Worm (Caenorhabditis elegans) whole organism, L4 larva: ENCODE data around the gene ima-1.

Experiments
- D1046.2 ChIP-seq: fragments of 200-800 bp; sonication (Bioruptor generic); IDR thresholded peaks from 2 replicates; pipeline ENCODE4 v1.3.6; 2022; ENCODE audit warnings: missing genetic modification characterization, missing compliant biosample characterization
- F26F4.8 ChIP-seq: fragments of 200-800 bp; sonication (Bioruptor generic); conservative IDR thresholded peaks from 2 replicates; pipeline ENCODE4 v1.3.6; 2022; ENCODE audit warnings: missing genetic modification characterization, missing compliant biosample characterization
- F37D6.2 ChIP-seq: sonication (generic microtip); optimal IDR thresholded peaks from 2 replicates; lab custom pipeline; 2016; ENCODE audit warnings: mild to moderate bottlenecking, missing genetic modification characterization, missing compliant biosample characterization
- F49E8.2 ChIP-seq: sonication (generic microtip); optimal IDR thresholded peaks from 2 replicates; lab custom pipeline; 2016; ENCODE audit warnings: missing compliant biosample characterization, mild to moderate bottlenecking, missing genetic modification characterization, borderline replicate concordance
- R02D3.7 ChIP-seq: fragments of 150-350 bp; sonication (generic microtip); optimal IDR thresholded peaks from 3 replicates; lab custom pipeline; 2014; ENCODE audit warnings: missing biosample characterization, missing genetic modification characterization
- T20F7.1 ChIP-seq: fragments of 200-800 bp; sonication (Bioruptor generic); optimal IDR thresholded peaks from 2 replicates; lab custom pipeline; 2018; ENCODE audit warnings: mild to moderate bottlenecking, missing genetic modification characterization, missing compliant biosample characterization
- T26A8.4 ChIP-seq: fragments of 200-800 bp; sonication (Bioruptor generic); IDR thresholded peaks from 2 replicates; pipeline ENCODE4 v1.3.6; 2022; ENCODE audit warnings: missing genetic modification characterization, missing compliant biosample characterization
- Y48G9A.11 ChIP-seq: fragments of 200-800 bp; sonication (Bioruptor generic); IDR thresholded peaks from 2 replicates; pipeline ENCODE4 v1.3.6; 2022; ENCODE audit warnings: missing genetic modification reagents, missing genetic modification characterization, missing compliant biosample characterization
- ZK337.2 ChIP-seq: fragments of 200-800 bp; sonication (Bioruptor generic); IDR thresholded peaks from 2 replicates; pipeline ENCODE4 v1.3.6; 2022; ENCODE audit warnings: missing genetic modification reagents, missing genetic modification characterization, missing compliant biosample characterization
- ZK546.5 ChIP-seq, 2 experiments: sonication (generic microtip); optimal IDR thresholded peaks; 2 replicates each; lab custom pipeline; 2017; ENCODE audit warnings: missing biosample characterization in 2 of 2, missing genetic modification characterization in 2 of 2
- aha-1 ChIP-seq: fragments of 150-350 bp; peaks from one replicate; lab custom pipeline; 2014; ENCODE audit warnings: missing biosample characterization, missing genetic modification characterization
- arid-1 ChIP-seq: fragments of 200-800 bp; sonication (Bioruptor generic); conservative IDR thresholded peaks from 2 replicates; pipeline ENCODE4 v1.3.6; 2022; ENCODE audit warnings: missing genetic modification reagents, missing genetic modification characterization, missing compliant biosample characterization
- ceh-20 ChIP-seq: fragments of 200-800 bp; sonication (Bioruptor generic); IDR thresholded peaks from 2 replicates; pipeline ENCODE4 v1.3.6; 2022; ENCODE audit warnings: missing genetic modification reagents, missing genetic modification characterization, missing compliant biosample characterization
- ceh-82 ChIP-seq: sonication (generic microtip); optimal IDR thresholded peaks from 2 replicates; lab custom pipeline; 2017; ENCODE audit warnings: missing biosample characterization, missing genetic modification characterization
- ces-1 ChIP-seq: fragments of 150-350 bp; sonication (generic microtip); optimal IDR thresholded peaks from 4 replicates; lab custom pipeline; 2014; ENCODE audit warnings: missing biosample characterization, missing genetic modification reagents, missing genetic modification characterization
- cey-2 ChIP-seq: sonication (generic microtip); optimal IDR thresholded peaks from 3 replicates; lab custom pipeline; 2017; ENCODE audit warnings: missing genetic modification characterization, mild to moderate bottlenecking, missing compliant biosample characterization, antibody characterized with exemption, borderline replicate concordance; ENCODE audit not compliant: insufficient read depth
- daf-19 ChIP-seq: fragments of 200-800 bp; sonication (Bioruptor generic); conservative IDR thresholded peaks from 2 replicates; pipeline ENCODE4 v1.3.6; 2022; ENCODE audit warnings: missing genetic modification characterization, missing compliant biosample characterization
- dve-1 ChIP-seq: sonication (generic microtip); optimal IDR thresholded peaks from 2 replicates; lab custom pipeline; 2017; ENCODE audit warnings: antibody characterized with exemption, mild to moderate bottlenecking, missing genetic modification characterization, missing compliant biosample characterization; ENCODE audit not compliant: insufficient read depth
- hif-1 ChIP-seq, 2 experiments: sonication (generic microtip); optimal IDR thresholded peaks; 2 replicates each; lab custom pipeline; 2016 to 2017; ENCODE audit warnings: missing compliant biosample characterization in 2 of 2, missing genetic modification characterization in 2 of 2, missing genetic modification reagents in 2 of 2, missing genotype in 2 of 2, mild to moderate bottlenecking in 1 of 2
- hlh-30 ChIP-seq: sonication (generic microtip); optimal IDR thresholded peaks from 2 replicates; lab custom pipeline; 2017; ENCODE audit warnings: antibody characterized with exemption, mild to moderate bottlenecking, missing genetic modification characterization, missing compliant biosample characterization; ENCODE audit not compliant: insufficient read depth
- jun-1 ChIP-seq: fragments of 150-350 bp; optimal IDR thresholded peaks from 2 replicates; lab custom pipeline; 2014; ENCODE audit warnings: missing biosample characterization, missing genetic modification reagents, missing genetic modification characterization
- lin-15B ChIP-seq: fragments of 150-350 bp; sonication (generic microtip); optimal IDR thresholded peaks from 3 replicates; lab custom pipeline; 2014; ENCODE audit warnings: missing biosample characterization, missing genetic modification characterization
- lin-38 ChIP-seq: fragments of 200-800 bp; sonication (Bioruptor generic); IDR thresholded peaks from 2 replicates; pipeline ENCODE4 v1.3.6; 2022; ENCODE audit warnings: missing genetic modification reagents, missing genetic modification characterization, missing compliant biosample characterization
- lsy-2 ChIP-seq, 2 experiments: fragments of 150-350 bp in 1 of 2; sonication (generic microtip) in 1 of 2; optimal IDR thresholded peaks; 2 replicates each; lab custom pipeline; 2014 to 2017; ENCODE audit warnings: missing biosample characterization in 2 of 2, missing genetic modification characterization in 2 of 2
- madf-9 ChIP-seq: fragments of 200-800 bp; sonication (Bioruptor generic); conservative IDR thresholded peaks from 2 replicates; pipeline ENCODE4 v1.3.6; 2022; ENCODE audit warnings: missing genetic modification reagents, missing genetic modification characterization, missing compliant biosample characterization
- mxl-2 ChIP-seq: fragments of 200-800 bp; sonication (Bioruptor generic); conservative IDR thresholded peaks from 2 replicates; pipeline ENCODE4 v1.3.6; 2022; ENCODE audit warnings: missing genetic modification reagents, missing genetic modification characterization, missing compliant biosample characterization
- nhr-102 ChIP-seq: sonication (generic microtip); optimal IDR thresholded peaks from 2 replicates; lab custom pipeline; 2016; ENCODE audit warnings: mild to moderate bottlenecking, missing genetic modification characterization, moderate library complexity, missing compliant biosample characterization
- nhr-11 ChIP-seq: fragments of 150-350 bp; optimal IDR thresholded peaks from 2 replicates; lab custom pipeline; 2014; ENCODE audit warnings: missing biosample characterization, missing genetic modification characterization
- nhr-111 ChIP-seq: fragments of 200-800 bp; sonication (Bioruptor generic); optimal IDR thresholded peaks from 2 replicates; lab custom pipeline; 2018; ENCODE audit warnings: mild to moderate bottlenecking, missing genetic modification characterization, missing compliant biosample characterization
- nhr-25 ChIP-seq: sonication (generic microtip); optimal IDR thresholded peaks from 2 replicates; lab custom pipeline; 2017; ENCODE audit warnings: missing genetic modification characterization, mild to moderate bottlenecking, missing compliant biosample characterization, antibody characterized with exemption, moderate library complexity, borderline replicate concordance; ENCODE audit not compliant: insufficient read depth
- nhr-28 ChIP-seq: fragments of 150-350 bp; optimal IDR thresholded peaks from 2 replicates; lab custom pipeline; 2014; ENCODE audit warnings: missing biosample characterization, missing genetic modification characterization
- nhr-42 ChIP-seq: fragments of 200-800 bp; sonication (Bioruptor generic); IDR thresholded peaks from 2 replicates; pipeline ENCODE4 v1.3.6; 2022; ENCODE audit warnings: missing genetic modification characterization, missing compliant biosample characterization
- nhr-48 ChIP-seq: sonication (generic microtip); optimal IDR thresholded peaks from 2 replicates; lab custom pipeline; 2016; ENCODE audit warnings: mild to moderate bottlenecking, missing genetic modification characterization, missing compliant biosample characterization
- pha-4 ChIP-seq, 2 experiments: fragments of 150-350 bp in 1 of 2; fragments of 200-800 bp in 1 of 2; sonication (Bioruptor generic) in 1 of 2; IDR thresholded peaks in 1 of 2; optimal IDR thresholded peaks in 1 of 2; 2 replicates each; pipeline versions ENCODE4 v1.3.6 to Lab custom; 2014 to 2022; ENCODE audit warnings: missing genetic modification characterization in 2 of 2, missing genetic modification reagents in 2 of 2, missing biosample characterization in 1 of 2, missing compliant biosample characterization in 1 of 2
- pqm-1 ChIP-seq: sonication (generic microtip); optimal IDR thresholded peaks from 2 replicates; lab custom pipeline; 2017; ENCODE audit warnings: missing biosample characterization, missing genetic modification characterization
- rbr-2 ChIP-seq: sonication (generic microtip); optimal IDR thresholded peaks from 2 replicates; lab custom pipeline; 2016; ENCODE audit warnings: missing genotype, missing genetic modification characterization, missing compliant biosample characterization
- snpc-4 ChIP-seq: fragments of 150-350 bp; optimal IDR thresholded peaks from 2 replicates; lab custom pipeline; 2014; ENCODE audit warnings: missing biosample characterization, missing genetic modification characterization
- tag-97 ChIP-seq: fragments of 200-800 bp; sonication (Bioruptor generic); IDR thresholded peaks from 2 replicates; pipeline ENCODE4 v1.3.6; 2022; ENCODE audit warnings: missing genetic modification characterization, missing compliant biosample characterization
- unc-62 ChIP-seq, 3 experiments: fragments of 150-350 bp in 1 of 3; sonication (generic microtip); optimal IDR thresholded peaks in 2 of 3; peaks in 1 of 3; 1 replicate in 1 of 3; 2 replicates in 2 of 3; lab custom pipeline; 2014 to 2017; ENCODE audit warnings: missing biosample characterization in 3 of 3, missing genetic modification characterization in 3 of 3, missing genetic modification reagents in 3 of 3, missing genotype in 1 of 3
- zip-11 ChIP-seq: fragments of 200-800 bp; sonication (Bioruptor generic); IDR thresholded peaks from 2 replicates; pipeline ENCODE4 v1.3.6; 2022; ENCODE audit warnings: missing genetic modification characterization, missing compliant biosample characterization
- zip-2 ChIP-seq: fragments of 150-350 bp; optimal IDR thresholded peaks from 2 replicates; lab custom pipeline; 2014; ENCODE audit warnings: missing biosample characterization, missing genetic modification characterization
- ztf-11 ChIP-seq: fragments of 150-350 bp; optimal IDR thresholded peaks from 2 replicates; lab custom pipeline; 2014; ENCODE audit warnings: missing biosample characterization, missing genetic modification characterization
- ztf-7 ChIP-seq: fragments of 150-350 bp; optimal IDR thresholded peaks from 2 replicates; lab custom pipeline; 2014; ENCODE audit warnings: missing biosample characterization, missing genetic modification characterization

The ima-1 gene

DNA sequence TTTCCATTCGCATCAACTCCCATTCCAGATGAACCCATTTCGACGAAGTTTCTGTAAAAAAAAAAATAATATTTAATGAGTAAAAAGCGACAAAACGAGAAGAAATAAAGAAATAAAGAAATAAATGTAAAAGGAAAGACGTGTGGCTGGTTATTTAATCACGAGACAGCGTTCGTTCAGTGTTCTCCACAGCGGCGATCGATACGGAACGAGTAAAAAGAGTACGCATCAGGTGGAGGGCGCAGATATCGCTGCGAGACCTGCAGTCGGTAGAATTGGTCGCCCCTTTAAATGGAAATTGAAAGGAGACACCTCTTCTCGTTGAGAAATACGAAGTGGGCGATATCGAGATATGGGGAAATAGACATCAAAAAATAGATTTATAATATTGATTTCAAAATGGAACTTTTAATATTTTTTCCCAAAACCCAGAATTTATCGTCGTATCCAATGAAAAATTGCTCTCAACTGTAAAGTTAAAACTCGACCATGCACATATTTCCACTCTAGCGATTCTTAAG is 10.8 kb upstream of the ima-1 start, which contains the start of gene pqn-70 (continued):
- TF ChIP-seq unc-62 (GFP tag; optimal IDR thresholded peaks at IDR 0.05 in 1 of 2; lab: Kevin White, UChicago) (peak in 1 of 2 experiments; percentile 2), unc-62 (tag; optimal IDR thresholded peaks at IDR 0.05; lab: Kevin White, UChicago) (no peak), tag-97 (GFP tag; lab: Robert Waterston, UW) (no peak), jun-1 (peak; percentile 11), hif-1 (tag; optimal IDR thresholded peaks at IDR 0.05; lab: Kevin White, UChicago) (peak in 1 of 2 experiments; percentile 81), nhr-42 (GFP tag; lab: Robert Waterston, UW) (no peak), T20F7.1 (GFP tag; lab: Kevin White, UChicago) (peak; percentile 60), lin-15B (tag; lab: Kevin White, UChicago) (no peak), ztf-11 (no peak), nhr-28 (tag; lab: Kevin White, UChicago) (peak; percentile 83), ces-1 (GFP tag; lab: Kevin White, UChicago) (peak; percentile 35)
- TF ChIP-seq, all 104 proteins: peak for 43

DNA sequence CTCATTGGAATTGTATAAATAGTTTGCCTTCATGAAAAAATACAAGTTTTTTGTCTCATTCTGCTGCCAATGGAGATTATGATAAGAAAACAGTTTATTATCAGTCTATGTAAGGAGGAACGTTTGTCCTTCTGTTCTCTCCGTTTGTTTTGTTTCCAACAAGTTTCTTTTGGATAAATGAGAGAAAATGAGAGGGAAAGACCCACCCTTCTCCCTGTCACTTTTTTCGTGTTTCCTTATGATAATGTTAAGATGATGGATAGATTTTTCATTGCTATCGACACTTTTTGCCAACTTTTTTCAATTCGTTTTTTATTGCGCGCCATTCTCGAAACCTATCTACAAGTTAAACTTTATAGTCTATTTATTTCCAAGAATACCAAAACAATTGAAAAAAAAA is 8.3 kb upstream of the ima-1 start:
- peak; percentile 39 for TF ChIP-seq nhr-28 (tag; lab: Kevin White, UChicago)
- TF ChIP-seq snpc-4 (tag; lab: Kevin White, UChicago): no peak
- TF ChIP-seq ceh-20 (GFP tag; lab: Robert Waterston, UW): 0 out of 2 replicates have a peak, but pooled peaks have one; percentile 13

DNA sequence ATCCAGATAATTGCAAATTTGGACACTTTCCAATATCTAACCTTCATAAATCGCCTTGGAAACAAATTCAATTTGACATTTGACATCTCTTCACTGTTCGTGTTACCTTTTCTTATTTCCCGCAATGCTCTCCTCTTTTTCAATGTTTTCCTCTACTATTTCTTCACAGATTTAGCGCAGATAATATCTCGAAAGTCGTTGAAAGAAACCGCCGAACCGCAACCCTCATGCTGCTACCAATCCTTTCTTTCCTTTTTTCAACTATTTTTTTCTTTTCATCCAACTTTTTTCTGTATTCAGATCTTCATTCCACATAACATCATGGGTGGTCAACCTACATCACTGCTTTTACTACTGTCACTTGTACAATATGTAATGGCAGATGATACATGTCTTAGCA is 5.1 kb upstream of the ima-1 start, which contains the start of gene T19B10.5:
TSS of gene T19B10.5 (plus strand) at position 301 of the 400 bp plus-strand sequence.
- TF ChIP-seq nhr-11 (no peak), dve-1 (tag; lab: Kevin White, UChicago) (no peak), snpc-4 (tag; lab: Kevin White, UChicago) (no peak), ZK337.2 (GFP tag; lab: Robert Waterston, UW) (no peak), madf-9 (GFP tag; lab: Robert Waterston, UW) (no peak), aha-1 (peak; percentile 83)

DNA sequence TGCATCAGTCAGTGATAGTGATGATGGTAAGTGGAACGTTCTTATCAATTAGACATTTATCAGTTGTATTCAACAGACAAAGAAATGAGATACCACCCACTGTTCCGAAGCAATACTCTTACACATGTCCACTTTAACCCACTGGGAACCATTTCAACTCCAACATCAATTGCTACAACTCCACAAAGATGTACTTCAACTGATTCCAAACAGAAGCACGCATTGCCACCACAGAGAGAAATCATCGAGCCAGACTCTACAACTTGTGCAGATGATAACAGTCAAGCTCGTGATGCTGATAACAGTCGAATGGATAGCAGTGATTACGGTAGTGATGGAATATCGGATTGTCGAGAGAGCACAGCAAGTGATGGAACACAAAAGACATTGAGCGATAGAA is 3.6 kb upstream of the ima-1 start:
- no peak for TF ChIP-seq F49E8.2 (tag; lab: Kevin White, UChicago)
- no peak for TF ChIP-seq ces-1 (GFP tag; lab: Kevin White, UChicago)
- peak; percentile 27 for TF ChIP-seq nhr-28 (tag; lab: Kevin White, UChicago)
- TF ChIP-seq zip-11 (GFP tag; lab: Robert Waterston, UW): no peak
- no peak for TF ChIP-seq F37D6.2 (tag; lab: Kevin White, UChicago)
- no peak for TF ChIP-seq ztf-7 (tag; lab: Kevin White, UChicago)
- no peak for TF ChIP-seq mxl-2 (GFP tag; lab: Robert Waterston, UW)
- TF ChIP-seq D1046.2 (GFP tag; lab: Robert Waterston, UW): no peak
- no peak for TF ChIP-seq lin-38 (GFP tag; lab: Robert Waterston, UW)
- TF ChIP-seq F26F4.8 (GFP tag; lab: Robert Waterston, UW): no peak
- TF ChIP-seq R02D3.7 (tag; lab: Kevin White, UChicago): no peak
- TF ChIP-seq zip-2 (tag; lab: Kevin White, UChicago): no peak
- peak in 1 of 2 experiments; percentile 12 for TF ChIP-seq lsy-2 (tag; optimal IDR thresholded peaks at IDR 0.05; lab: Kevin White, UChicago)
- TF ChIP-seq daf-19 (GFP tag; lab: Robert Waterston, UW): no peak
- peak; percentile 19 for TF ChIP-seq nhr-48 (tag; lab: Kevin White, UChicago)
- TF ChIP-seq ceh-82 (tag; lab: Kevin White, UChicago): no peak
- no peak for TF ChIP-seq cey-2 (tag; lab: Kevin White, UChicago)
- TF ChIP-seq jun-1: no peak
- no peak for TF ChIP-seq nhr-25 (tag; lab: Kevin White, UChicago)
- no peak for TF ChIP-seq ztf-11
- no peak for TF ChIP-seq arid-1 (GFP tag; lab: Robert Waterston, UW)
- peak; percentile 24 for TF ChIP-seq nhr-102 (tag; lab: Kevin White, UChicago)
- no peak for TF ChIP-seq nhr-111 (GFP tag; lab: Kevin White, UChicago)
- peak; percentile 91 for TF ChIP-seq pqm-1
- TF ChIP-seq rbr-2 (tag; lab: Kevin White, UChicago): no peak
- no peak for TF ChIP-seq pha-4 (GFP tag; IDR thresholded peaks at IDR 0.05; lab: Robert Waterston, UW)
- no peak for TF ChIP-seq pha-4 (tag; optimal IDR thresholded peaks at IDR 0.05; lab: Kevin White, UChicago)
- TF ChIP-seq aha-1: peak; percentile 5
- TF ChIP-seq hlh-30 (tag; lab: Kevin White, UChicago): no peak
- no peak for TF ChIP-seq T26A8.4 (GFP tag; lab: Robert Waterston, UW)
- TF ChIP-seq ZK546.5 (tag; optimal IDR thresholded peaks at IDR 0.05; lab: Kevin White, UChicago): no peak
- TF ChIP-seq Y48G9A.11 (GFP tag; lab: Robert Waterston, UW): no peak
